Worm (Caenorhabditis elegans): Measurements from ENCODE around the gene srtx-1.

- no peak for TF ChIP-seq med-1 (GFP tag; optimal IDR thresholded peaks at IDR 0.05; ENCODE audit: insufficient read depth)
- TF ChIP-seq flt-1 (GFP tag; IDR thresholded peaks at IDR 0.05): no peak
- no peak for TF ChIP-seq ztf-23 (GFP tag; IDR thresholded peaks at IDR 0.05)
Measured at ce11 chrIV:7445236-7445635, 24.2 kb downstream of the srtx-1 start, which contains the start of gene valv-1.
